Fruit fly (Drosophila melanogaster): ENCODE data around the gene CG31495.

CG31495 gene

dm6 chr3R:13837807-13838206 is 1.9 kb downstream of the CG31495 start, which contains the start of gene Nsf2:
Gene Nsf2 (minus strand): TSS chr3R:13837991.
- TF ChIP-seq Mio (GFP tag; optimal IDR thresholded peaks at IDR 0.05) (no peak), Jra (GFP tag; optimal IDR thresholded peaks at IDR 0.05) (no peak), Rel (GFP tag; optimal IDR thresholded peaks at IDR 0.05) (no peak), Rel (tag; optimal IDR thresholded peaks at IDR 0.05) (peak; percentile 48), woc (GFP tag; optimal IDR thresholded peaks at IDR 0.05) (no peak), h (GFP tag; optimal IDR thresholded peaks at IDR 0.05) (no peak), CG32264 (GFP tag; optimal IDR thresholded peaks at IDR 0.05) (no peak), tai (GFP tag; optimal IDR thresholded peaks at IDR 0.05) (no peak), N (GFP tag; optimal IDR thresholded peaks at IDR 0.05) (no peak), dl (GFP tag; optimal IDR thresholded peaks at IDR 0.05; ENCODE audit: insufficient read depth in 1 of 2, partially characterized antibody in 2 of 2) (peak; percentile 2 to 54), Vsx2 (GFP tag; optimal IDR thresholded peaks at IDR 0.05; ENCODE audit: partially characterized antibody) (peak; percentile 66), CG9705 (GFP tag; optimal IDR thresholded peaks at IDR 0.05) (no peak), HLH106 (tag; optimal IDR thresholded peaks at IDR 0.05) (peak; percentile 14), rgr (GFP tag; optimal IDR thresholded peaks at IDR 0.05) (peak; percentile 4), sv (GFP tag; optimal IDR thresholded peaks at IDR 0.05) (no peak), Myc (optimal IDR thresholded peaks at IDR 0.05) (no peak), pan (optimal IDR thresholded peaks at IDR 0.05) (no peak), lola (GFP tag; optimal IDR thresholded peaks at IDR 0.05) (no peak), Dif (GFP tag; optimal IDR thresholded peaks at IDR 0.05; ENCODE audit: partially characterized antibody) (peak; percentile 93), ey (GFP tag; optimal IDR thresholded peaks at IDR 0.05) (no peak)

- TF ChIP-seq fru (GFP tag; optimal IDR thresholded peaks at IDR 0.05), result no peak
- TF ChIP-seq Dfd (GFP tag; optimal IDR thresholded peaks at IDR 0.05), result no peak
- no peak for TF ChIP-seq br (GFP tag; optimal IDR thresholded peaks at IDR 0.05)
- no peak for TF ChIP-seq dsf (GFP tag; optimal IDR thresholded peaks at IDR 0.05; ENCODE audit: borderline replicate concordance)
- no peak for TF ChIP-seq Rel (GFP tag; optimal IDR thresholded peaks at IDR 0.05)
- TF ChIP-seq Rel (tag; optimal IDR thresholded peaks at IDR 0.05), result no peak
- TF ChIP-seq sage (GFP tag; optimal IDR thresholded peaks at IDR 0.05), result no peak
- no peak for TF ChIP-seq usp (GFP tag; optimal IDR thresholded peaks at IDR 0.05)
- TF ChIP-seq brk (GFP tag; optimal IDR thresholded peaks at IDR 0.05), result no peak
- TF ChIP-seq Hnf4 (GFP tag; optimal IDR thresholded peaks at IDR 0.05), result no peak
- TF ChIP-seq Vsx2 (GFP tag; optimal IDR thresholded peaks at IDR 0.05; ENCODE audit: partially characterized antibody), result no peak
- no peak for TF ChIP-seq Sp1 (GFP tag; optimal IDR thresholded peaks at IDR 0.05)
- no peak for TF ChIP-seq CG32264 (GFP tag; optimal IDR thresholded peaks at IDR 0.05)
- TF ChIP-seq Hr78 (GFP tag; optimal IDR thresholded peaks at IDR 0.05), result no peak
- no peak for TF ChIP-seq pan (optimal IDR thresholded peaks at IDR 0.05)
Observed at dm6 chr3R:13834551-13834950, 5.2 kb downstream of the CG31495 start.

- no peak for TF ChIP-seq HLH106 (tag; optimal IDR thresholded peaks at IDR 0.05)
- no peak for TF ChIP-seq N (GFP tag; optimal IDR thresholded peaks at IDR 0.05)
- TF ChIP-seq Myc (optimal IDR thresholded peaks at IDR 0.05), result peak; percentile 71
- no peak for TF ChIP-seq CG9705 (GFP tag; optimal IDR thresholded peaks at IDR 0.05)
- no peak for TF ChIP-seq dmrt93B (GFP tag; optimal IDR thresholded peaks at IDR 0.05)
Observed at dm6 chr3R:13833515-13833914, 6.2 kb downstream of the CG31495 start.

- TF ChIP-seq Jra (GFP tag; optimal IDR thresholded peaks at IDR 0.05) (no peak), Hnf4 (GFP tag; optimal IDR thresholded peaks at IDR 0.05) (no peak), N (GFP tag; optimal IDR thresholded peaks at IDR 0.05) (no peak), CG32264 (GFP tag; optimal IDR thresholded peaks at IDR 0.05) (no peak), br (GFP tag; optimal IDR thresholded peaks at IDR 0.05) (no peak), foxo (GFP tag; optimal IDR thresholded peaks at IDR 0.05) (no peak), pan (optimal IDR thresholded peaks at IDR 0.05) (no peak), Dfd (GFP tag; optimal IDR thresholded peaks at IDR 0.05) (no peak), fru (GFP tag; optimal IDR thresholded peaks at IDR 0.05) (no peak), Myc (optimal IDR thresholded peaks at IDR 0.05) (no peak), Dif (GFP tag; optimal IDR thresholded peaks at IDR 0.05; ENCODE audit: partially characterized antibody) (no peak), rgr (GFP tag; optimal IDR thresholded peaks at IDR 0.05) (no peak), dmrt93B (GFP tag; optimal IDR thresholded peaks at IDR 0.05) (no peak), ey (GFP tag; optimal IDR thresholded peaks at IDR 0.05) (no peak), GATAd (GFP tag; optimal IDR thresholded peaks at IDR 0.05) (no peak), h (GFP tag; optimal IDR thresholded peaks at IDR 0.05) (no peak), dsf (GFP tag; optimal IDR thresholded peaks at IDR 0.05; ENCODE audit: borderline replicate concordance) (no peak), HLH106 (tag; optimal IDR thresholded peaks at IDR 0.05) (no peak)
Observed at dm6 chr3R:13832950-13833349, 6.8 kb downstream of the CG31495 start.

Data from whole organism, wandering third instar larva.